Worm (Caenorhabditis elegans) whole organism, L2 larva: ENCODE results near the gene F18E9.1.

ENCODE experiments used
- Y55F3AM.14 ChIP-seq: fragments of 200-800 bp; sonication (Bioruptor generic); optimal IDR thresholded peaks from 2 replicates; lab custom pipeline; 2018; ENCODE audit warnings: mild to moderate bottlenecking, missing genetic modification characterization, missing compliant biosample characterization
- aly-2 ChIP-seq: fragments of 150-350 bp; optimal IDR thresholded peaks from 2 replicates; lab custom pipeline; 2014; ENCODE audit warnings: missing biosample characterization, missing genetic modification characterization
- ama-1 ChIP-seq: fragments of 150-350 bp; optimal IDR thresholded peaks from 2 replicates; lab custom pipeline; 2018; ENCODE audit warnings: inconsistent platforms
- blmp-1 ChIP-seq: sonication (generic microtip); optimal IDR thresholded peaks from 2 replicates; lab custom pipeline; 2017; ENCODE audit warnings: missing genetic modification characterization, mild to moderate bottlenecking, missing compliant biosample characterization, antibody characterized with exemption, moderate library complexity; ENCODE audit not compliant: insufficient read depth
- dmd-4 ChIP-seq: sonication (generic microtip); optimal IDR thresholded peaks from 2 replicates; lab custom pipeline; 2017; ENCODE audit warnings: missing biosample characterization, missing genetic modification characterization
- egl-27 ChIP-seq: sonication (generic microtip); optimal IDR thresholded peaks from 3 replicates; lab custom pipeline; 2017; ENCODE audit warnings: missing biosample characterization, missing genetic modification reagents, missing genetic modification characterization
- mab-5 ChIP-seq: fragments of 150-350 bp; optimal IDR thresholded peaks from 2 replicates; lab custom pipeline; 2014; ENCODE audit warnings: missing biosample characterization, missing genetic modification characterization
- mbf-1 ChIP-seq: sonication (generic microtip); optimal IDR thresholded peaks from 2 replicates; lab custom pipeline; 2017; ENCODE audit warnings: missing biosample characterization, missing genetic modification characterization
- unc-62 ChIP-seq: fragments of 150-350 bp; optimal IDR thresholded peaks from 2 replicates; lab custom pipeline; 2014; ENCODE audit warnings: missing biosample characterization, missing genetic modification reagents, missing genetic modification characterization
- ztf-11 ChIP-seq: sonication (generic microtip); optimal IDR thresholded peaks from 2 replicates; lab custom pipeline; 2017; ENCODE audit warnings: missing biosample characterization, missing genetic modification characterization

- TF ChIP-seq ama-1 (lab: Kevin White, UChicago) (no peak), Y55F3AM.14 (GFP tag; lab: Kevin White, UChicago) (no peak), blmp-1 (tag; lab: Kevin White, UChicago) (no peak), aly-2 (no peak), dmd-4 (tag; lab: Kevin White, UChicago) (no peak), egl-27 (tag; lab: Kevin White, UChicago) (no peak), unc-62 (no peak), mab-5 (tag; lab: Kevin White, UChicago) (no peak), ztf-11 (no peak), mbf-1 (tag; lab: Kevin White, UChicago) (no peak)
These were observed 35.4 kb upstream of the F18E9.1 start for ce11 chrX:8565810-8566416.
